Worm (Caenorhabditis elegans) whole organism, midembryonic: ENCODE data around the gene fbxa-75.
"Not testable (repeated sequence)": the region's sequence is repeated elsewhere in the genome, so short reads cannot be mapped to it uniquely, and the experiment has no call there.

ENCODE experiments used
- cog-1 ChIP-seq: sonication (generic microtip); optimal IDR thresholded peaks from 2 replicates; lab custom pipeline; 2016; ENCODE audit warnings: missing genetic modification characterization, missing compliant biosample characterization
- flt-1 ChIP-seq: fragments of 200-800 bp; sonication (Bioruptor generic); IDR thresholded peaks from 2 replicates; pipeline ENCODE4 v1.3.6; 2022; ENCODE audit warnings: missing genetic modification characterization, missing compliant biosample characterization
- med-1 ChIP-seq: sonication (generic microtip); optimal IDR thresholded peaks from 2 replicates; lab custom pipeline; 2017; ENCODE audit warnings: missing genetic modification characterization, mild to moderate bottlenecking, missing compliant biosample characterization, antibody characterized with exemption, missing genetic modification reagents; ENCODE audit not compliant: insufficient read depth
- ztf-23 ChIP-seq: fragments of 200-800 bp; sonication (Bioruptor generic); IDR thresholded peaks from 2 replicates; pipeline ENCODE4 v1.3.6; 2022; ENCODE audit warnings: missing genetic modification reagents, missing genetic modification characterization, missing compliant biosample characterization
- ztf-29 ChIP-seq: fragments of 200-800 bp; sonication (Bioruptor generic); IDR thresholded peaks from 2 replicates; pipeline ENCODE4 v1.3.6; 2022; ENCODE audit warnings: missing genetic modification reagents, missing genetic modification characterization, missing compliant biosample characterization

DNA sequence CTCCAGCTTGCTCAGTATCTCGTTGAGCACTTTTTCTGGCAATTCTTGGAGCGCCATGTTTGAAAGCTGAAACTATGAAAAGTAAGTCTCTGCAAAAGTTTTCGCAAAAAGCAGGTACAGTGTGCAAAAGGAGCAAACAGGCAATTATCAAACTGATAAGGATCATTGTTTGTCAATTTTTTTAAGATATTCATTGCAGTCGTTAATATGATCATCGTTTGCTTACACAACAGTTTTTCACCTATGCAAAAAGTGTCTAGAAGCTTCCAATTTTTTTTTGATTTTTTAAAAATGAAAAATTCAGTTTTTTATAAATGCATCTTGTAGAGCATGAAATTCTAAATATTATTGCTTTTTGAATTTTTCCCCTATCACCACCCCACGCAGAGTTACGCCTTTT, 45.2 kb upstream of the fbxa-75 start, which contains the start of gene fbxa-78:
- not testable (repeated sequence) for TF ChIP-seq cog-1 (tag; lab: Kevin White, UChicago); ztf-29; ztf-23 (GFP tag; lab: Robert Waterston, UW); flt-1; med-1
